Worm (Caenorhabditis elegans) whole organism, L4 larva: ENCODE data around the gene srg-68.

Source experiments
- F10B5.3 ChIP-seq: sonication (generic microtip); optimal IDR thresholded peaks from 2 replicates; lab custom pipeline; 2016; ENCODE audit warnings: mild to moderate bottlenecking, missing genetic modification characterization, missing compliant biosample characterization
- F44E2.7 ChIP-seq: fragments of 200-800 bp; sonication (Bioruptor generic); IDR thresholded peaks from 2 replicates; pipeline ENCODE4 v2.1.2; 2022; ENCODE audit warnings: missing genetic modification characterization, missing compliant biosample characterization
- R02D3.7 ChIP-seq: fragments of 150-350 bp; sonication (generic microtip); optimal IDR thresholded peaks from 3 replicates; lab custom pipeline; 2014; ENCODE audit warnings: missing biosample characterization, missing genetic modification characterization
- T20F7.1 ChIP-seq: fragments of 200-800 bp; sonication (Bioruptor generic); optimal IDR thresholded peaks from 2 replicates; lab custom pipeline; 2018; ENCODE audit warnings: mild to moderate bottlenecking, missing genetic modification characterization, missing compliant biosample characterization
- T26A8.4 ChIP-seq: fragments of 200-800 bp; sonication (Bioruptor generic); IDR thresholded peaks from 2 replicates; pipeline ENCODE4 v1.3.6; 2022; ENCODE audit warnings: missing genetic modification characterization, missing compliant biosample characterization
- Y48G9A.11 ChIP-seq: fragments of 200-800 bp; sonication (Bioruptor generic); IDR thresholded peaks from 2 replicates; pipeline ENCODE4 v1.3.6; 2022; ENCODE audit warnings: missing genetic modification reagents, missing genetic modification characterization, missing compliant biosample characterization
- Y5F2A.4 ChIP-seq: fragments of 200-800 bp; sonication (Bioruptor generic); optimal IDR thresholded peaks from 2 replicates; lab custom pipeline; 2018; ENCODE audit warnings: mild to moderate bottlenecking, missing genetic modification characterization, missing compliant biosample characterization
- Y75B8A.6 ChIP-seq: fragments of 200-800 bp; sonication (Bioruptor generic); IDR thresholded peaks from 2 replicates; pipeline ENCODE4 v1.3.6; 2022; ENCODE audit warnings: missing genetic modification reagents, missing genetic modification characterization, missing compliant biosample characterization
- ama-1 ChIP-seq: fragments of 150-350 bp; optimal IDR thresholded peaks from 2 replicates; lab custom pipeline; 2014; ENCODE audit warnings: inconsistent platforms, mixed read lengths
- arid-1 ChIP-seq: fragments of 200-800 bp; sonication (Bioruptor generic); conservative IDR thresholded peaks from 2 replicates; pipeline ENCODE4 v1.3.6; 2022; ENCODE audit warnings: missing genetic modification reagents, missing genetic modification characterization, missing compliant biosample characterization
- ceh-62 ChIP-seq: sonication (generic microtip); optimal IDR thresholded peaks from 2 replicates; lab custom pipeline; 2017; ENCODE audit warnings: missing biosample characterization, missing genetic modification characterization
- ces-1 ChIP-seq: fragments of 150-350 bp; sonication (generic microtip); optimal IDR thresholded peaks from 4 replicates; lab custom pipeline; 2014; ENCODE audit warnings: missing biosample characterization, missing genetic modification reagents, missing genetic modification characterization
- cey-2 ChIP-seq: sonication (generic microtip); optimal IDR thresholded peaks from 3 replicates; lab custom pipeline; 2017; ENCODE audit warnings: missing genetic modification characterization, mild to moderate bottlenecking, missing compliant biosample characterization, antibody characterized with exemption, borderline replicate concordance; ENCODE audit not compliant: insufficient read depth
- ctbp-1 ChIP-seq: fragments of 200-800 bp; sonication (Bioruptor generic); IDR thresholded peaks from 2 replicates; pipeline ENCODE4 v1.3.6; 2022; ENCODE audit warnings: missing genetic modification reagents, missing genetic modification characterization, missing compliant biosample characterization
- daf-16 ChIP-seq, 3 experiments: sonication (generic microtip); optimal IDR thresholded peaks; 2 replicates each; lab custom pipeline; 2016 to 2017; ENCODE audit warnings: missing genetic modification characterization in 3 of 3, missing genetic modification reagents in 3 of 3, mild to moderate bottlenecking in 2 of 3, missing compliant biosample characterization in 2 of 3, missing biosample characterization in 1 of 3, moderate library complexity in 1 of 3
- daf-19 ChIP-seq: fragments of 200-800 bp; sonication (Bioruptor generic); conservative IDR thresholded peaks from 2 replicates; pipeline ENCODE4 v1.3.6; 2022; ENCODE audit warnings: missing genetic modification characterization, missing compliant biosample characterization
- daf-8 ChIP-seq: fragments of 200-800 bp; sonication (Bioruptor generic); IDR thresholded peaks from 2 replicates; pipeline ENCODE4 v1.3.6; 2022; ENCODE audit warnings: missing genetic modification characterization, missing compliant biosample characterization
- dmd-6 ChIP-seq: fragments of 200-800 bp; sonication (Bioruptor generic); IDR thresholded peaks from 2 replicates; pipeline ENCODE4 v1.3.6; 2022; ENCODE audit warnings: missing genetic modification reagents, missing genetic modification characterization, missing compliant biosample characterization
- duxl-1 ChIP-seq: sonication (generic microtip); optimal IDR thresholded peaks from 2 replicates; lab custom pipeline; 2016; ENCODE audit warnings: mild to moderate bottlenecking, missing genetic modification characterization, moderate library complexity, missing compliant biosample characterization; ENCODE audit not compliant: poor library complexity
- egl-43 ChIP-seq: fragments of 200-800 bp; sonication (Bioruptor generic); IDR thresholded peaks from 2 replicates; pipeline ENCODE4 v1.3.6; 2022; ENCODE audit warnings: missing genetic modification reagents, missing genetic modification characterization, missing compliant biosample characterization
- fos-1 ChIP-seq: fragments of 150-350 bp; optimal IDR thresholded peaks from 2 replicates; lab custom pipeline; 2014; ENCODE audit warnings: missing biosample characterization, missing genetic modification characterization
- hif-1 ChIP-seq, 2 experiments: sonication (generic microtip); optimal IDR thresholded peaks; 2 replicates each; lab custom pipeline; 2016 to 2017; ENCODE audit warnings: missing compliant biosample characterization in 2 of 2, missing genetic modification characterization in 2 of 2, missing genetic modification reagents in 2 of 2, missing genotype in 2 of 2, mild to moderate bottlenecking in 1 of 2
- hlh-30 ChIP-seq: sonication (generic microtip); optimal IDR thresholded peaks from 2 replicates; lab custom pipeline; 2017; ENCODE audit warnings: antibody characterized with exemption, mild to moderate bottlenecking, missing genetic modification characterization, missing compliant biosample characterization; ENCODE audit not compliant: insufficient read depth
- lim-7 ChIP-seq: fragments of 200-800 bp; sonication (Bioruptor generic); IDR thresholded peaks from 2 replicates; pipeline ENCODE4 v1.3.6; 2022; ENCODE audit warnings: missing genetic modification characterization, missing compliant biosample characterization
- lin-15B ChIP-seq: fragments of 150-350 bp; sonication (generic microtip); optimal IDR thresholded peaks from 3 replicates; lab custom pipeline; 2014; ENCODE audit warnings: missing biosample characterization, missing genetic modification characterization
- lin-29 ChIP-seq: fragments of 200-800 bp; sonication (Bioruptor generic); IDR thresholded peaks from 2 replicates; pipeline ENCODE4 v1.3.6; 2022; ENCODE audit warnings: missing genetic modification reagents, missing genetic modification characterization, missing compliant biosample characterization
- lin-38 ChIP-seq: fragments of 200-800 bp; sonication (Bioruptor generic); IDR thresholded peaks from 2 replicates; pipeline ENCODE4 v1.3.6; 2022; ENCODE audit warnings: missing genetic modification reagents, missing genetic modification characterization, missing compliant biosample characterization
- lsy-2 ChIP-seq, 2 experiments: fragments of 150-350 bp in 1 of 2; sonication (generic microtip) in 1 of 2; optimal IDR thresholded peaks; 2 replicates each; lab custom pipeline; 2014 to 2017; ENCODE audit warnings: missing biosample characterization in 2 of 2, missing genetic modification characterization in 2 of 2
- mdl-1 ChIP-seq, 2 experiments: fragments of 150-350 bp in 1 of 2; sonication (generic microtip) in 1 of 2; optimal IDR thresholded peaks; 2 replicates each; lab custom pipeline; 2014 to 2017; ENCODE audit warnings: missing biosample characterization in 2 of 2, missing genetic modification characterization in 2 of 2
- mep-1 ChIP-seq: fragments of 150-350 bp; sonication (generic microtip); optimal IDR thresholded peaks from 3 replicates; lab custom pipeline; 2014; ENCODE audit warnings: missing biosample characterization, missing genetic modification characterization
- nhr-10 ChIP-seq: fragments of 150-350 bp; optimal IDR thresholded peaks from 2 replicates; lab custom pipeline; 2014; ENCODE audit warnings: missing biosample characterization, missing genetic modification characterization
- nhr-102 ChIP-seq: sonication (generic microtip); optimal IDR thresholded peaks from 2 replicates; lab custom pipeline; 2016; ENCODE audit warnings: mild to moderate bottlenecking, missing genetic modification characterization, moderate library complexity, missing compliant biosample characterization
- nhr-11 ChIP-seq: fragments of 150-350 bp; optimal IDR thresholded peaks from 2 replicates; lab custom pipeline; 2014; ENCODE audit warnings: missing biosample characterization, missing genetic modification characterization
- nhr-25 ChIP-seq: sonication (generic microtip); optimal IDR thresholded peaks from 2 replicates; lab custom pipeline; 2017; ENCODE audit warnings: missing genetic modification characterization, mild to moderate bottlenecking, missing compliant biosample characterization, antibody characterized with exemption, moderate library complexity, borderline replicate concordance; ENCODE audit not compliant: insufficient read depth
- nhr-48 ChIP-seq: sonication (generic microtip); optimal IDR thresholded peaks from 2 replicates; lab custom pipeline; 2016; ENCODE audit warnings: mild to moderate bottlenecking, missing genetic modification characterization, missing compliant biosample characterization
- nhr-76 ChIP-seq: fragments of 150-350 bp; optimal IDR thresholded peaks from 2 replicates; lab custom pipeline; 2014; ENCODE audit warnings: missing biosample characterization, missing genetic modification characterization
- nhr-77 ChIP-seq: fragments of 150-350 bp; optimal IDR thresholded peaks from 2 replicates; lab custom pipeline; 2014; ENCODE audit warnings: missing biosample characterization, missing genetic modification characterization
- php-3 ChIP-seq: fragments of 200-800 bp; sonication (Bioruptor generic); IDR thresholded peaks from 2 replicates; pipeline ENCODE4 v1.3.6; 2022; ENCODE audit warnings: missing genetic modification reagents, missing genetic modification characterization, missing compliant biosample characterization
- pqm-1 ChIP-seq: sonication (generic microtip); optimal IDR thresholded peaks from 2 replicates; lab custom pipeline; 2017; ENCODE audit warnings: missing biosample characterization, missing genetic modification characterization
- rbr-2 ChIP-seq: sonication (generic microtip); optimal IDR thresholded peaks from 2 replicates; lab custom pipeline; 2016; ENCODE audit warnings: missing genotype, missing genetic modification characterization, missing compliant biosample characterization
- saeg-2 ChIP-seq: fragments of 200-800 bp; sonication (Bioruptor generic); IDR thresholded peaks from 2 replicates; pipeline ENCODE4 v1.3.6; 2022; ENCODE audit warnings: missing genetic modification reagents, missing genetic modification characterization, missing compliant biosample characterization
- snpc-1.2 ChIP-seq: fragments of 200-800 bp; sonication (Bioruptor generic); IDR thresholded peaks from 2 replicates; pipeline ENCODE4 v1.3.6; 2022; ENCODE audit warnings: missing genetic modification reagents, missing genetic modification characterization, missing compliant biosample characterization
- spr-3 ChIP-seq: fragments of 200-800 bp; sonication (Bioruptor generic); optimal IDR thresholded peaks from 2 replicates; lab custom pipeline; 2018; ENCODE audit warnings: mild to moderate bottlenecking, missing genetic modification characterization, missing compliant biosample characterization
- unc-130 ChIP-seq: sonication (generic microtip); optimal IDR thresholded peaks from 2 replicates; lab custom pipeline; 2016; ENCODE audit warnings: missing genetic modification reagents, missing genetic modification characterization, missing compliant biosample characterization
- unc-39 ChIP-seq: sonication (generic microtip); optimal IDR thresholded peaks from 2 replicates; lab custom pipeline; 2017; ENCODE audit warnings: missing biosample characterization, missing genetic modification characterization
- unc-62 ChIP-seq, 3 experiments: fragments of 150-350 bp in 1 of 3; sonication (generic microtip); optimal IDR thresholded peaks in 2 of 3; peaks in 1 of 3; 1 replicate in 1 of 3; 2 replicates in 2 of 3; lab custom pipeline; 2014 to 2017; ENCODE audit warnings: missing biosample characterization in 3 of 3, missing genetic modification characterization in 3 of 3, missing genetic modification reagents in 3 of 3, missing genotype in 1 of 3
- zip-11 ChIP-seq: fragments of 200-800 bp; sonication (Bioruptor generic); IDR thresholded peaks from 2 replicates; pipeline ENCODE4 v1.3.6; 2022; ENCODE audit warnings: missing genetic modification characterization, missing compliant biosample characterization
- ztf-11 ChIP-seq: fragments of 150-350 bp; optimal IDR thresholded peaks from 2 replicates; lab custom pipeline; 2014; ENCODE audit warnings: missing biosample characterization, missing genetic modification characterization

The srg-68 gene

ce11 chrV:5504807-5505442, 39.7 kb upstream of the srg-68 start, which contains the start of the genes dnj-19 and nhr-47 (continued):
- TF ChIP-seq duxl-1 (peak; percentile 82), php-3 (GFP tag; lab: Robert Waterston, UW) (peak; percentile 71; the same call in 1 of the 2 replicates), ztf-11 (tag; lab: Kevin White, UChicago) (no peak), unc-39 (tag; lab: Kevin White, UChicago) (no peak), nhr-11 (peak; percentile 83), nhr-102 (peak; percentile 95), daf-8 (GFP tag; lab: Robert Waterston, UW) (no peak), T26A8.4 (GFP tag; lab: Robert Waterston, UW) (peak; percentile 96), Y75B8A.6 (GFP tag; lab: Robert Waterston, UW) (no peak), ces-1 (GFP tag; lab: Kevin White, UChicago) (no peak), dmd-6 (GFP tag; lab: Robert Waterston, UW) (peak; percentile 93), Y5F2A.4 (GFP tag; lab: Kevin White, UChicago) (peak; percentile 58), ctbp-1 (GFP tag; lab: Robert Waterston, UW) (peak; percentile 93), zip-11 (GFP tag; lab: Robert Waterston, UW) (no peak), daf-19 (GFP tag; lab: Robert Waterston, UW) (no peak), cey-2 (tag; lab: Kevin White, UChicago) (no peak), unc-62 (GFP tag; optimal IDR thresholded peaks at IDR 0.05 in 1 of 2; lab: Kevin White, UChicago) (peak in 1 of 2 experiments; percentile 98), unc-62 (tag; optimal IDR thresholded peaks at IDR 0.05; lab: Kevin White, UChicago) (no peak), mep-1 (peak; percentile 92), saeg-2 (GFP tag; lab: Robert Waterston, UW) (peak; percentile 83), lsy-2 (tag; optimal IDR thresholded peaks at IDR 0.05; lab: Kevin White, UChicago) (peak; percentile 54 to 92), Y48G9A.11 (GFP tag; lab: Robert Waterston, UW) (peak; percentile 45; the same call in 1 of the 2 replicates), hif-1 (tag; optimal IDR thresholded peaks at IDR 0.05; lab: Kevin White, UChicago) (peak; percentile 71 to 91), lin-38 (peak; percentile 91), daf-16 (GFP tag; optimal IDR thresholded peaks at IDR 0.05; lab: Kevin White, UChicago) (peak in 1 of 2 experiments; percentile 66), daf-16 (tag; optimal IDR thresholded peaks at IDR 0.05; lab: Kevin White, UChicago) (peak; percentile 73), hlh-30 (tag; lab: Kevin White, UChicago) (peak; percentile 83), nhr-48 (tag; lab: Kevin White, UChicago) (peak; percentile 77), F44E2.7 (GFP tag; lab: Robert Waterston, UW) (no peak), lin-15B (no peak), T20F7.1 (GFP tag; lab: Kevin White, UChicago) (peak; percentile 88), egl-43 (peak; percentile 91), mdl-1 (tag; optimal IDR thresholded peaks at IDR 0.05; lab: Kevin White, UChicago) (peak in 1 of 2 experiments; percentile 52), ceh-62 (no peak), lin-29 (GFP tag; lab: Robert Waterston, UW) (peak; percentile 81), nhr-10 (tag; lab: Kevin White, UChicago) (no peak), fos-1 (tag; lab: Kevin White, UChicago) (no peak), nhr-77 (tag; lab: Kevin White, UChicago) (peak; percentile 76), R02D3.7 (tag; lab: Kevin White, UChicago) (no peak), pqm-1 (no peak), nhr-76 (tag; lab: Kevin White, UChicago) (no peak), snpc-1.2 (GFP tag; lab: Robert Waterston, UW) (peak; percentile 50; the same call in 1 of the 2 replicates), rbr-2 (peak; percentile 96), ama-1 (lab: Kevin White, UChicago) (peak; percentile 49), arid-1 (GFP tag; lab: Robert Waterston, UW) (peak; percentile 81), spr-3 (peak; percentile 90), unc-130 (GFP tag; lab: Kevin White, UChicago) (peak; percentile 66), nhr-25 (tag; lab: Kevin White, UChicago) (peak; percentile 76), lim-7 (GFP tag; lab: Robert Waterston, UW) (no peak), F10B5.3 (tag; lab: Kevin White, UChicago) (peak; percentile 75)
